Worm (Caenorhabditis elegans) whole organism, L2 larva: ENCODE measurements around the gene C27A2.7.
"Not testable (repeated sequence)": the region's sequence is repeated elsewhere in the genome, so short reads cannot be mapped to it uniquely, and the experiment has no call there.

Source experiments
- F13H6.1 ChIP-seq: sonication (generic microtip); optimal IDR thresholded peaks from 2 replicates; lab custom pipeline; 2016; ENCODE audit warnings: missing genetic modification characterization, missing compliant biosample characterization
- R02D3.7 ChIP-seq: fragments of 150-350 bp; optimal IDR thresholded peaks from 2 replicates; lab custom pipeline; 2014; ENCODE audit warnings: missing biosample characterization, missing genetic modification characterization
- Y55F3AM.14 ChIP-seq: fragments of 200-800 bp; sonication (Bioruptor generic); optimal IDR thresholded peaks from 2 replicates; lab custom pipeline; 2018; ENCODE audit warnings: mild to moderate bottlenecking, missing genetic modification characterization, missing compliant biosample characterization
- ZK546.5 ChIP-seq: sonication (generic microtip); optimal IDR thresholded peaks from 2 replicates; lab custom pipeline; 2017; ENCODE audit warnings: missing biosample characterization, missing genetic modification characterization
- alr-1 ChIP-seq: fragments of 150-350 bp; optimal IDR thresholded peaks from 2 replicates; lab custom pipeline; 2014; ENCODE audit warnings: missing biosample characterization, missing genetic modification characterization
- aly-2 ChIP-seq: fragments of 150-350 bp; optimal IDR thresholded peaks from 2 replicates; lab custom pipeline; 2014; ENCODE audit warnings: missing biosample characterization, missing genetic modification characterization
- ama-1 ChIP-seq: fragments of 150-350 bp; optimal IDR thresholded peaks from 2 replicates; lab custom pipeline; 2018; ENCODE audit warnings: inconsistent platforms
- ceh-82 ChIP-seq: fragments of 150-350 bp; optimal IDR thresholded peaks from 2 replicates; lab custom pipeline; 2014; ENCODE audit warnings: missing biosample characterization, missing genetic modification characterization
- elt-1 ChIP-seq: fragments of 150-350 bp; optimal IDR thresholded peaks from 2 replicates; lab custom pipeline; 2014; ENCODE audit warnings: missing biosample characterization, missing genetic modification characterization
- fos-1 ChIP-seq: fragments of 150-350 bp; optimal IDR thresholded peaks from 2 replicates; lab custom pipeline; 2014; ENCODE audit warnings: missing biosample characterization, missing genetic modification characterization
- gmeb-1 ChIP-seq: fragments of 150-350 bp; optimal IDR thresholded peaks from 2 replicates; lab custom pipeline; 2014; ENCODE audit warnings: missing biosample characterization, missing genetic modification characterization
- lin-11 ChIP-seq: fragments of 150-350 bp; sonication (generic microtip); optimal IDR thresholded peaks from 2 replicates; lab custom pipeline; 2014; ENCODE audit warnings: missing biosample characterization, missing genetic modification characterization, inconsistent platforms, mixed read lengths
- lin-13 ChIP-seq: fragments of 150-350 bp; optimal IDR thresholded peaks from 2 replicates; lab custom pipeline; 2014; ENCODE audit warnings: missing biosample characterization, missing genetic modification reagents, missing genetic modification characterization
- mab-5 ChIP-seq: fragments of 150-350 bp; optimal IDR thresholded peaks from 2 replicates; lab custom pipeline; 2014; ENCODE audit warnings: missing biosample characterization, missing genetic modification characterization
- mbf-1 ChIP-seq: sonication (generic microtip); optimal IDR thresholded peaks from 2 replicates; lab custom pipeline; 2017; ENCODE audit warnings: missing biosample characterization, missing genetic modification characterization
- mdl-1 ChIP-seq, 2 experiments: fragments of 150-350 bp in 1 of 2; sonication (generic microtip) in 1 of 2; optimal IDR thresholded peaks; 2 replicates each; lab custom pipeline; 2017; ENCODE audit warnings: missing biosample characterization in 2 of 2, missing genetic modification characterization in 2 of 2
- nhr-12 ChIP-seq: fragments of 150-350 bp; optimal IDR thresholded peaks from 2 replicates; lab custom pipeline; 2014; ENCODE audit warnings: missing biosample characterization, missing genetic modification characterization
- nhr-129 ChIP-seq: fragments of 150-350 bp; optimal IDR thresholded peaks from 2 replicates; lab custom pipeline; 2014; ENCODE audit warnings: missing biosample characterization, missing genetic modification characterization
- nhr-237 ChIP-seq: fragments of 150-350 bp; optimal IDR thresholded peaks from 2 replicates; lab custom pipeline; 2014; ENCODE audit warnings: missing biosample characterization, missing genetic modification characterization
- nhr-25 ChIP-seq: fragments of 150-350 bp; sonication (generic microtip); optimal IDR thresholded peaks from 3 replicates; lab custom pipeline; 2014; ENCODE audit warnings: missing biosample characterization, missing genetic modification characterization
- nhr-77 ChIP-seq: fragments of 150-350 bp; optimal IDR thresholded peaks from 2 replicates; lab custom pipeline; 2014; ENCODE audit warnings: missing biosample characterization, missing genetic modification characterization
- peb-1 ChIP-seq: fragments of 150-350 bp; optimal IDR thresholded peaks from 2 replicates; lab custom pipeline; 2014; ENCODE audit warnings: missing biosample characterization, missing genetic modification characterization
- sem-4 ChIP-seq: fragments of 150-350 bp; optimal IDR thresholded peaks from 2 replicates; lab custom pipeline; 2014; ENCODE audit warnings: missing biosample characterization, missing genetic modification reagents, missing genetic modification characterization
- sma-3 ChIP-seq: sonication (generic microtip); optimal IDR thresholded peaks from 2 replicates; lab custom pipeline; 2016; ENCODE audit warnings: missing genetic modification reagents, missing genetic modification characterization, missing compliant biosample characterization
- sma-9 ChIP-seq, 2 experiments: fragments of 150-350 bp in 1 of 2; sonication (generic microtip) in 1 of 2; optimal IDR thresholded peaks; 2 replicates each; lab custom pipeline; 2014 to 2016; ENCODE audit warnings: missing genetic modification characterization in 2 of 2, mild to moderate bottlenecking in 1 of 2, missing biosample characterization in 1 of 2, missing compliant biosample characterization in 1 of 2, missing genetic modification reagents in 1 of 2, moderate library complexity in 1 of 2
- snpc-4 ChIP-seq: fragments of 150-350 bp; optimal IDR thresholded peaks from 2 replicates; lab custom pipeline; 2014; ENCODE audit warnings: missing biosample characterization, missing genetic modification characterization
- unc-39 ChIP-seq: fragments of 150-350 bp; optimal IDR thresholded peaks from 2 replicates; lab custom pipeline; 2014; ENCODE audit warnings: missing biosample characterization, missing genetic modification characterization
- unc-55 ChIP-seq: fragments of 150-350 bp; sonication (generic microtip); optimal IDR thresholded peaks from 3 replicates; lab custom pipeline; 2014; ENCODE audit warnings: missing biosample characterization, missing genetic modification reagents, missing genetic modification characterization
- unc-62 ChIP-seq: fragments of 150-350 bp; optimal IDR thresholded peaks from 2 replicates; lab custom pipeline; 2014; ENCODE audit warnings: missing biosample characterization, missing genetic modification reagents, missing genetic modification characterization
- zag-1 ChIP-seq: fragments of 150-350 bp; optimal IDR thresholded peaks from 2 replicates; lab custom pipeline; 2014; ENCODE audit warnings: missing biosample characterization, missing genetic modification characterization
- ztf-1 ChIP-seq: fragments of 200-800 bp; sonication (Bioruptor generic); conservative IDR thresholded peaks from 2 replicates; pipeline ENCODE4 v1.3.6; 2022; ENCODE audit warnings: missing genetic modification characterization, missing compliant biosample characterization
- ztf-11 ChIP-seq: sonication (generic microtip); optimal IDR thresholded peaks from 2 replicates; lab custom pipeline; 2017; ENCODE audit warnings: missing biosample characterization, missing genetic modification characterization
- ztf-4 ChIP-seq: fragments of 150-350 bp; optimal IDR thresholded peaks from 2 replicates; lab custom pipeline; 2014; ENCODE audit warnings: missing biosample characterization, missing genetic modification characterization

C27A2.7 gene

DNA sequence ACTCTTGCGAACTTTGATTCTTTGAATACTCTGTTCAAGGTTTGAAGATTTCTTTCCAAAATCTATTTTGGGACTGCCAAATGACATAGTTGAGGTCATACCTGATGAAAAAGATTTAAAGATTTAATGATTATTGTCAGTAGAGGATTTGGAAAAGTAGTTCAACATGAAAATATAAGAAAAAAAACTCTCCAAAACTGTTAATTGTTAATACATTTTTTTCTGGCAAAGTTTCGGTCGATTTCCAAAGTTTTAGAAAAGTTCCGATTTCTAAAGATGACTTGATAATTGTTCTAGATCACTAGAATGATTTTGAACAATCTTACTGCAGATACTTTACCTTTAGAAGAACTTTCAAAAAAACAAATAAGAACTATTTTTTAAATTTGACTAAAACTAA, at the start of gene C27A2.7:
C27A2.7 (minus strand) TSS at position 101 of the 400 bp plus-strand sequence.
- no peak for TF ChIP-seq unc-55 (GFP tag; lab: Kevin White, UChicago)
- TF ChIP-seq mdl-1 (tag; optimal IDR thresholded peaks at IDR 0.05; lab: Kevin White, UChicago) = no peak
- no peak for TF ChIP-seq unc-39 (tag; lab: Kevin White, UChicago)
- no peak for TF ChIP-seq nhr-25
- TF ChIP-seq ama-1 = no peak
- TF ChIP-seq zag-1 = no peak
- TF ChIP-seq gmeb-1 (tag; lab: Kevin White, UChicago) = no peak
- TF ChIP-seq sma-9 (GFP tag; optimal IDR thresholded peaks at IDR 0.05; lab: Kevin White, UChicago) = no peak
- no peak for TF ChIP-seq sma-9 (tag; optimal IDR thresholded peaks at IDR 0.05; lab: Kevin White, UChicago)
- no peak for TF ChIP-seq ztf-1 (GFP tag; lab: Robert Waterston, UW)
- TF ChIP-seq nhr-237 (tag; lab: Kevin White, UChicago) = no peak
- TF ChIP-seq nhr-77 = no peak
- no peak for TF ChIP-seq snpc-4 (tag; lab: Kevin White, UChicago)
- TF ChIP-seq mab-5 (tag; lab: Kevin White, UChicago) = no peak
- TF ChIP-seq R02D3.7 (tag; lab: Kevin White, UChicago) = no peak
- no peak for TF ChIP-seq Y55F3AM.14
- TF ChIP-seq sem-4 = no peak
- TF ChIP-seq lin-11 (tag; lab: Kevin White, UChicago) = no peak
- no peak for TF ChIP-seq ztf-4
- no peak for TF ChIP-seq mbf-1 (tag; lab: Kevin White, UChicago)
- no peak for TF ChIP-seq nhr-129

DNA sequence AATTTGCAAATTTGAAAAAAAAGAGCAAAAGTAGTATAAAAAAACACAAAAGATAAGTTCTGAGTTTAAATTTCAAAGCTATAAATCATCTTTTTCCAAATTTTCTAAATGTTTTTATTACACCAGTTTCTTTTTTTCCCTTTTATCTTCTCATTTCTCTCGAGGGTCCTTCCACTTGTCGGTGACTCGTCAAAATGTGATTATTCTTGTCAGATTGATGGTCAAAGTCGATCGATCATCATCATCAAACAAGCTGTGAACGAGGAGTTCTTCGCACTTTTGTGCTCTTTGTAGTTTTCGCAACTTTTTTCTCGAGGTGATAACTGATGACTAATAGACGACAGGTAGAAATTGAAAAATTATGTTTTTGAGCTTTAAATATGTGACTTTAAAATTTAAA, 49.4 kb upstream of the C27A2.7 start:
- peak; percentile 7 for TF ChIP-seq unc-62 (GFP tag; lab: Kevin White, UChicago)
- TF ChIP-seq alr-1 (tag; lab: Kevin White, UChicago) = no peak
- TF ChIP-seq sem-4 = no peak

DNA sequence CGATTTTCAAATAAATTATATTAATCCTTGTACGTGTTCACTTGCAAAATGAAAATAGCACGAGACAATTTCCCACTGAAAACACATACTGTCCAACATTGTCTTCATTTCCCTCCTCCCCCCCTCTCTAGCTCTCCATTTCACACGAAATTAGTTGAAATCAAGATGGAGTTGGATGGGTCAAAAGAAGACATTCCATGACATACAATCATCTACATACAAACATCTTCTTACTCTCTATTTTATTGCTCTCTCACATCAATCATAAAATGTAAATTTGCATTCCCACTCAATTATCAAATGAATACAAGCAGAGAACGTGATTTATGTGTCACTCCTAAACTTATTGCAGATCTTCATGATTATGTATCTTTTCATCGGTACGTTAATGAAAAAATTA, 44.6 kb upstream of the C27A2.7 start, which contains the start of gene srsy-1:
srsy-1 (plus strand) TSS at position 301 of the 400 bp plus-strand sequence.
- no peak for TF ChIP-seq nhr-12

DNA sequence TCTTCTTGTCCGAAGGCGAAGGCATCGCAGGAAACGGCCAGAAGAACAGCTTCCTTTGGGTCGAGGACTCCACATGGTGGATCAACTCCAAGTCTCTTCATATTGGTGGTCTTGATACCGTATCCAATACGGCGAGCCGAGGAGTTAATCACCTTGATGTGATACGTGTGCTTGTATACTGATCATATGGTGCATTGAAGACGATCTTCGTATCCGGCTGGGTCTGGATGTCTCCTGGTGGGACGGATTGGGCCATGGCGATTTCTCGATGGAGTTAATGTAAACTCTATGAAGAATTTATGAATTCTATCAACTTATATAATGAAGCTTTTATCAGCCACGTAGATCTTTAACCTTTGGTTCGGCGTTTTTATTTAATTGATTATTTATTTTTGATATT, 44.1 kb upstream of the C27A2.7 start, which contains the start of gene msp-74:
msp-74 (minus strand) TSS at position 101 of the 400 bp plus-strand sequence.
- not testable (repeated sequence) for TF ChIP-seq elt-1 (tag; lab: Kevin White, UChicago); zag-1; mbf-1 (tag; lab: Kevin White, UChicago)

DNA sequence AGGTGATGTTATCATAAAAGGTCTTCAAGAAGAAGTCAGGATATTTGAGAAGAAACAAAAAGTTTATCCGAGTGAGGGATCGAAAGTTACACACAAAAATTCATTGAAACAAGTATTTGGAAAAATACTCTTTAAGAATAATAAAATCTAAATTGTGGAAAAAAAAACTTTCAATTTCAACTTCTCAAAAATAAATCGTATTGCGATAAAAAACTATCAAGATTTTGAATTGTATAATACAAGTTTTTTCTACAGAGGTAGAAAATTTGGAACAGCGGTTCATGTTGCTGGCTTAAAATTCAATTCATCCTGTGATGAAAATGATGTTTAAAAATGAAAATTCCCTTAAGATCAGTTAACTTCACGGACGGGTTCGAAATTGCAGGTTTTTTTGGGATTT, 40.9 kb upstream of the C27A2.7 start, which contains the start of gene F09C12.8:
F09C12.8 (plus strand) TSS at position 301 of the 400 bp plus-strand sequence.
- no peak for TF ChIP-seq ztf-1 (GFP tag; lab: Robert Waterston, UW)
- no peak for TF ChIP-seq zag-1
- no peak for TF ChIP-seq unc-62 (GFP tag; lab: Kevin White, UChicago)
- TF ChIP-seq peb-1 (tag; lab: Kevin White, UChicago) = no peak
- TF ChIP-seq ceh-82 (tag; lab: Kevin White, UChicago) = no peak
- no peak for TF ChIP-seq elt-1 (tag; lab: Kevin White, UChicago)
- TF ChIP-seq ztf-4 = no peak
- TF ChIP-seq ztf-11 = no peak
- no peak for TF ChIP-seq F13H6.1 (tag; lab: Kevin White, UChicago)
- TF ChIP-seq nhr-25 = no peak
- TF ChIP-seq sma-3 = no peak
- TF ChIP-seq snpc-4 (tag; lab: Kevin White, UChicago) = no peak
- TF ChIP-seq Y55F3AM.14 = no peak
- TF ChIP-seq aly-2 (tag; lab: Kevin White, UChicago) = no peak
- no peak for TF ChIP-seq sem-4
- TF ChIP-seq unc-55 (GFP tag; lab: Kevin White, UChicago) = no peak
- no peak for TF ChIP-seq lin-13 (GFP tag; lab: Kevin White, UChicago)
- TF ChIP-seq nhr-77 = no peak
- no peak for TF ChIP-seq fos-1

DNA sequence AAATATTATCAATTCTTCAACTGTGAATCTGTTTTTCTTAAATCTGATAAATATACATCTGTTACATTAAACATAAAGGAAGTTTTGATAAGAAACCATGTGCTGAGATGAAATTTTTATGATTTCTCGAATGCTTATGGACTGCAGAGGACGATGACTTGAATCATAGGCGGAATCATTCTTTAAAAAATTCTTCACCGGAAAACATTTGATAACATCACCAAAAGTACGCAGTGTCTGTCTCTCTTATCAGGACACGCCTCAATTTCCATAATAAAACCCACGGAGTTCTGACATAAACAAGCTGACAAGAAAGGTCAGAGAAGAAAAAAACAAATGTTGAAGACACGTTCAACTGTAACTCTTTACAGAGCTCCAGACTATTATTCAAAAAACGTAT, 38.5 kb upstream of the C27A2.7 start, which contains the start of gene F09C12.2:
F09C12.2 (plus strand) TSS at position 320 of the 400 bp plus-strand sequence.
- TF ChIP-seq ZK546.5 (tag; lab: Kevin White, UChicago) (no peak), fos-1 (peak; percentile 14)
